Worm (Caenorhabditis elegans): ENCODE measurements around the gene lbp-4.

DNA sequence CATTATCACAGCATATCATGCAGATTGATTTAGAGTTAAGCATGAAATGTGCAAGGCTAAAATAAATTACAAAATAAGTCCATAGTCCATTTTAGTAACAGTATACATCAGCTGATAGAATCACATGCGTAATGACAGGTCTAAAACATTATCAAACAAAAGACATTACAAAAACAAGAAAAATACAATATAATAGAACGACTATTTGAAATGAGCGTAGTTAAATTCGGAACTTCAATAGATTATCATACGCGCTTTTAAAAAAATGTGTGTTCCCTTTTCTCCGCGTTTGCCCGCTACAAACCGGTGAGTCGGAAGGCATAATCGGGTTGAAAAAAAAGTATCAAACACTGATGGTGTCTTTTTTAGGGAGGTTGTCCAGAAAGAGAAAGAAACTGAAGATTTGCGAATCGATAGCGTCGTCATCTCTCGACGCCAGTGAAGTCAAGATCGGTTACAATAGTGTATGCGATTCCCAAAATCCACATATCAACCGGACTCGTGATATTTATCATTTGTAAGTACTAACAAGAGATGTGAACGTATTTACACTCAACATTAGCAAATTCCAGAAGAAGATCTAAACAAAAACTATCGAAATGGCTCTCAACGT, 35.1 kb downstream of the lbp-4 start, which contains the start of gene C37C3.2:
- TF ChIP-seq ref-1 (GFP tag; conservative IDR thresholded peaks at IDR 0.05) (no peak), med-1 (GFP tag; optimal IDR thresholded peaks at IDR 0.05; ENCODE audit: insufficient read depth) (no peak), tab-1 (GFP tag; IDR thresholded peaks at IDR 0.05) (no peak), T22C8.4 (GFP tag; IDR thresholded peaks at IDR 0.05) (no peak)
